Fruit fly (Drosophila melanogaster): ENCODE data around the gene Pi4KIIalpha.

DNA sequence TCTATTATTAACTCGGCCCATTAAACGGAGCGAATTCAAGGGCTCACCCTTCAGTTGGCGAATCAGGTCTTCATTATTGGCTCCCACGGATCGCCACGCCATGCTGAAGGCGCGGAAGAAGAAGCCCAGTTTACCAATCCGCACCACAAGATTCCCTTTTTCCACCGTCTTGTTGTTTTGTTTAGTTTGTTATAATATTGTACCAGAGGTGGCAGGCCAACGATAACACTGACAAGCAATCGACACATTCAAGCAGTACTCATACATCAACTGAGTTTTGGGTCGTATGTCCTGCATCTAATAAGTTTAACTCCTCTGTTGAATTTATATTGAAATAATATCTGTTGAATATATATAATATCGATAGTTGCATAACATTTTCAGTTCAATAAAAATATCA, 9.4 kb downstream of the Pi4KIIalpha start, which contains the start of gene Pcmt:
- TF ChIP-seq CG12605 (GFP tag; IDR thresholded peaks at IDR 0.05): no peak
- TF ChIP-seq CG17806 (tag; optimal IDR thresholded peaks at IDR 0.05): no peak
- TF ChIP-seq Snoo (tag; optimal IDR thresholded peaks at IDR 0.05): no peak
- no peak for TF ChIP-seq CG9948 (tag; optimal IDR thresholded peaks at IDR 0.05)
- TF ChIP-seq CG15710 (tag; optimal IDR thresholded peaks at IDR 0.05): no peak
- no peak for TF ChIP-seq CG4496 (GFP tag; IDR thresholded peaks at IDR 0.05)
- TF ChIP-seq gl (tag; optimal IDR thresholded peaks at IDR 0.05): no peak
- TF ChIP-seq CG14655 (GFP tag; optimal IDR thresholded peaks at IDR 0.05): no peak
- no peak for TF ChIP-seq CG8159 (tag; optimal IDR thresholded peaks at IDR 0.05)
- no peak for TF ChIP-seq Pif1A (GFP tag; optimal IDR thresholded peaks at IDR 0.05)
